Fruit fly (Drosophila melanogaster) S2 (cell line): ENCODE measurements around the gene hep.

Source experiments
- CG8478 ChIP-seq: fragments of >200 bp; optimal IDR thresholded peaks from 2 replicates; lab custom pipeline; 2018
- CTCF ChIP-seq, 2 experiments: fragments of >200 bp; optimal IDR thresholded peaks; 2 replicates each; lab custom pipeline; 2018

DNA sequence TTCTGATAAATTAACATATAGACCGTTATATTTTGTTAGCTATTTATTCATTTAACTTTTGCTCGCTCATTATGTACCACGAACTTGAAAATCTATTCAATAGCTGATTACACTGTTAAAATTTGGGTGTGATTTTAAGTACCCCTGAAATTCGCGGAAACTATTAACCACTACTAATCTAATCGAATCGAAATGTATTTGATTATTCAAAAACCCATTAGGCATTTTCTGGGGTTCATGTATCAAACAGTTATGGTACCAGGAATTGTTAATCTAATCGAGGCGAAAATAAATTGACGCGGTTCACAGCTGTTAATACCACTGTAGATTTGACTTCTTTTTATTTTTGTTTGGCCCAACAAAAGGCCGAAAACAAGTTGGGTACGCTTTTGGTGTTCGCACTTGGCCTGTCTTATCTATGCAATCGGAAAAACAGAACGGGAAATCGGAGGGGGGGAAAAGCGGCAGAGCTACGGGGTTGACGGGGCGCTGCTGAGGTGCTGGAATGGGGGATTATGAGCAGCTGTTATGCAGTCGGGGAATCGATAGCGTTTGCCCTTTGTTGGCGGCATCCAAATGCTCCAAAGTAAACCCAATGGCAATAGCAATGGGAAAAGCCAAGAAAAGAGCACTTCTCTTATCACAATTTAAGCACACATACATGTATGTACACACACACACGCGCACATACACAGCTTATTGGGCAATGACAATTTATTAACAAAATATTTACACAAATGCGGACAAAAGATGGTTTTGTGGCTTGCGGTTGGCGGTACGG is 2.0 kb downstream of the hep start:
- TF ChIP-seq CG8478 (lab: Kevin White, UChicago) (no peak), CTCF (optimal IDR thresholded peaks at IDR 0.05; lab: Kevin White, UChicago) (no peak)
